Worm (Caenorhabditis elegans): ENCODE measurements around the gene T28A11.19.

ce11 chrV:3227373-3227772, 41.9 kb downstream of the T28A11.19 start, which contains the start of gene K08D9.2:
- no peak for TF ChIP-seq elt-3 (tag; optimal IDR thresholded peaks at IDR 0.05)
- no peak for TF ChIP-seq nhr-237 (tag; optimal IDR thresholded peaks at IDR 0.05)
- no peak for TF ChIP-seq ceh-43 (GFP tag; optimal IDR thresholded peaks at IDR 0.05)
- no peak for TF ChIP-seq pha-4 (tag; optimal IDR thresholded peaks at IDR 0.05)
- TF ChIP-seq nhr-2 (tag; optimal IDR thresholded peaks at IDR 0.05): no peak
- TF ChIP-seq unc-62 (GFP tag; optimal IDR thresholded peaks at IDR 0.05): no peak
- TF ChIP-seq nhr-28 (tag; optimal IDR thresholded peaks at IDR 0.05): no peak
- no peak for TF ChIP-seq lin-32 (GFP tag; optimal IDR thresholded peaks at IDR 0.05)
- TF ChIP-seq nhr-76 (tag; optimal IDR thresholded peaks at IDR 0.05): no peak
- TF ChIP-seq lin-13 (tag; optimal IDR thresholded peaks at IDR 0.05): no peak

Measured in whole organism, mixed stage, embryonic.